Worm (Caenorhabditis elegans) whole organism, L4 larva: ENCODE data around the gene tag-196.

Experiments
- aly-2 ChIP-seq: sonication (generic microtip); optimal IDR thresholded peaks from 2 replicates; lab custom pipeline; 2018; ENCODE audit warnings: missing biosample characterization, missing genetic modification characterization
- arid-1 ChIP-seq: fragments of 200-800 bp; sonication (Bioruptor generic); conservative IDR thresholded peaks from 2 replicates; pipeline ENCODE4 v1.3.6; 2022; ENCODE audit warnings: missing genetic modification reagents, missing genetic modification characterization, missing compliant biosample characterization
- ceh-28 ChIP-seq: fragments of 150-350 bp; optimal IDR thresholded peaks from 2 replicates; lab custom pipeline; 2014; ENCODE audit warnings: missing biosample characterization, missing genetic modification reagents, missing genetic modification characterization
- ces-1 ChIP-seq: fragments of 150-350 bp; sonication (generic microtip); optimal IDR thresholded peaks from 4 replicates; lab custom pipeline; 2014; ENCODE audit warnings: missing biosample characterization, missing genetic modification reagents, missing genetic modification characterization
- dmd-8 ChIP-seq: fragments of 200-800 bp; sonication (Bioruptor generic); IDR thresholded peaks from 2 replicates; pipeline ENCODE4 v1.3.6; 2022; ENCODE audit warnings: missing genetic modification characterization, missing compliant biosample characterization
- dpl-1 ChIP-seq: fragments of 150-350 bp; optimal IDR thresholded peaks from 2 replicates; lab custom pipeline; 2014; ENCODE audit warnings: missing biosample characterization, missing genetic modification reagents, missing genetic modification characterization
- fos-1 ChIP-seq: fragments of 150-350 bp; optimal IDR thresholded peaks from 2 replicates; lab custom pipeline; 2014; ENCODE audit warnings: missing biosample characterization, missing genetic modification characterization
- hif-1 ChIP-seq, 2 experiments: sonication (generic microtip); optimal IDR thresholded peaks; 2 replicates each; lab custom pipeline; 2016 to 2017; ENCODE audit warnings: missing compliant biosample characterization in 2 of 2, missing genetic modification characterization in 2 of 2, missing genetic modification reagents in 2 of 2, missing genotype in 2 of 2, mild to moderate bottlenecking in 1 of 2
- lim-7 ChIP-seq: fragments of 200-800 bp; sonication (Bioruptor generic); IDR thresholded peaks from 2 replicates; pipeline ENCODE4 v1.3.6; 2022; ENCODE audit warnings: missing genetic modification characterization, missing compliant biosample characterization
- nhr-11 ChIP-seq: fragments of 150-350 bp; optimal IDR thresholded peaks from 2 replicates; lab custom pipeline; 2014; ENCODE audit warnings: missing biosample characterization, missing genetic modification characterization
- pqm-1 ChIP-seq: sonication (generic microtip); optimal IDR thresholded peaks from 2 replicates; lab custom pipeline; 2017; ENCODE audit warnings: missing biosample characterization, missing genetic modification characterization
- snpc-4 ChIP-seq: fragments of 150-350 bp; optimal IDR thresholded peaks from 2 replicates; lab custom pipeline; 2014; ENCODE audit warnings: missing biosample characterization, missing genetic modification characterization
- unc-39 ChIP-seq: sonication (generic microtip); optimal IDR thresholded peaks from 2 replicates; lab custom pipeline; 2017; ENCODE audit warnings: missing biosample characterization, missing genetic modification characterization
- ztf-11 ChIP-seq: fragments of 150-350 bp; optimal IDR thresholded peaks from 2 replicates; lab custom pipeline; 2014; ENCODE audit warnings: missing biosample characterization, missing genetic modification characterization

DNA sequence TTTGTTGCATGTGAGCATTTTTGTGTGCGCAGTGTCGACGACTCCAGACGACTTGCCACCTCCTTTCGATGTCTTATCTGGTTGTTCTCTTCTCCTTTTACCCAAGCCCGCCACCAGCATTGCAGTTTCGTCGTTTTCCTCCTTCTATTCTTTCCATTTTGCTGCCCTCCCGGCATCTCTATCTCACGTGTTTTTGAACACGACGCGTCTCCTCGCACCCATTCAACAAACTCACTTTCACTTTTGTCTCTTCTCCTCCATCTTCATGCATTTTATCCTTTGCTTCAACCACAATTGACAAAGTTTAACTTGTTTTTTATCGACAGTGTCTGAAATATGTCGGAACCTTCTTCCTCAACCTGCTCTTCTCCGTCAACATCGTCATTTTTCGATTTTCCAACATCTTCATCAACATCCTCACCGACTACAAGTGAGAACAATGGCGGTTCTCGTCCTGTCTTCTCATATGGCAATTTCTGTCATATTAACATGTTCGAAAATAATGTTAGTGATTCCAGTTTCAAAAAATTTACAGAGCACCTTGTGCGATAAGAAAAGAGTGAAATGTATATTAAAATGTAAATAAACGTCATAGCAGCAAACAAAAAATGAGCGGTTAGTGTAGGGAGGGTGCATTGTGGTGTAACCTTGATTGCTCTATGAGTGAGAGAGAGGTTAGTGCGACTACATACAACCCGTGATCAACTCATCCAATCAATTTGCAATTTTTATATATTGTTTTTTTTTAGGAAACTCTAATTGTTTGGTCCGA, 16.1 kb downstream of the tag-196 start, which contains the start of gene fip-4:
- TF ChIP-seq dmd-8 (GFP tag; lab: Robert Waterston, UW) (no peak), lim-7 (GFP tag; lab: Robert Waterston, UW) (no peak), nhr-11 (tag; lab: Kevin White, UChicago) (no peak), ztf-11 (tag; lab: Kevin White, UChicago) (no peak), unc-39 (no peak), ceh-28 (tag; lab: Kevin White, UChicago) (no peak), dpl-1 (GFP tag; lab: Kevin White, UChicago) (no peak), arid-1 (no peak), hif-1 (tag; optimal IDR thresholded peaks at IDR 0.05; lab: Kevin White, UChicago) (no peak), pqm-1 (tag; lab: Kevin White, UChicago) (peak; percentile 11), fos-1 (tag; lab: Kevin White, UChicago) (no peak), ces-1 (GFP tag; lab: Kevin White, UChicago) (no peak), snpc-4 (tag; lab: Kevin White, UChicago) (no peak), aly-2 (tag; lab: Kevin White, UChicago) (no peak)
